Worm (Caenorhabditis elegans) whole organism, L4 larva: ENCODE measurements around the gene chd-3.

Experiments used
- mdt-29 ChIP-seq: fragments of 200-800 bp; sonication (Bioruptor generic); IDR thresholded peaks from 2 replicates; pipeline ENCODE4 v1.3.6; 2022; ENCODE audit warnings: missing genetic modification reagents, missing genetic modification characterization, missing compliant biosample characterization
- nhr-77 ChIP-seq: fragments of 150-350 bp; optimal IDR thresholded peaks from 2 replicates; lab custom pipeline; 2014; ENCODE audit warnings: missing biosample characterization, missing genetic modification characterization
- pha-4 ChIP-seq, 2 experiments: fragments of 150-350 bp in 1 of 2; fragments of 200-800 bp in 1 of 2; sonication (Bioruptor generic) in 1 of 2; IDR thresholded peaks in 1 of 2; optimal IDR thresholded peaks in 1 of 2; 2 replicates each; pipeline versions ENCODE4 v1.3.6 to Lab custom; 2014 to 2022; ENCODE audit warnings: missing genetic modification characterization in 2 of 2, missing genetic modification reagents in 2 of 2, missing biosample characterization in 1 of 2, missing compliant biosample characterization in 1 of 2
- unc-62 ChIP-seq, 3 experiments: fragments of 150-350 bp in 1 of 3; sonication (generic microtip); optimal IDR thresholded peaks in 2 of 3; peaks in 1 of 3; 1 replicate in 1 of 3; 2 replicates in 2 of 3; lab custom pipeline; 2014 to 2017; ENCODE audit warnings: missing biosample characterization in 3 of 3, missing genetic modification characterization in 3 of 3, missing genetic modification reagents in 3 of 3, missing genotype in 1 of 3

DNA sequence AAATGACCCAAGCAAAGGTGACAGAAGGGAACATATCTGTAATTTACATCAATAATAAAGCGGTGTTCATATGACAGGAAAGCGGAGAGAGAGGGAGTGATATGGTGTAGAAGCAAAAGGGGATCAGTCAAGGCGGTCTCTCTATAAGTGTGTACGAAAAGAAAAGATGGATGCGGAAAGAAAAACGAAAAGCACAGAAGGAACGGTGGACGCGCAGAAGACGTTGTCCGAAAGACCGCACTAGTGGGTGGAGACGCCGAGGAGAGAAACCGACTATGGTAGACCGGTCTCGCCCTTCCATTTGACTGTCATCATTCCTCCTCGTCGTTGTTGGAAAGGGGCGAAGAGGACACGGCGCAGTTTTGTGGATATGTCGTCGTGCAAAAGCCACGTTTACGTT is 9.4 kb downstream of the chd-3 start, which contains the start of gene C52G5.2:
- TF ChIP-seq nhr-77 (tag; lab: Kevin White, UChicago): no peak
- no peak for TF ChIP-seq unc-62 (GFP tag; optimal IDR thresholded peaks at IDR 0.05 in 1 of 2; lab: Kevin White, UChicago)
- no peak for TF ChIP-seq unc-62 (tag; optimal IDR thresholded peaks at IDR 0.05; lab: Kevin White, UChicago)
- TF ChIP-seq pha-4 (GFP tag; IDR thresholded peaks at IDR 0.05; lab: Robert Waterston, UW): no peak
- no peak for TF ChIP-seq pha-4 (tag; optimal IDR thresholded peaks at IDR 0.05; lab: Kevin White, UChicago)
- no peak for TF ChIP-seq mdt-29 (GFP tag; lab: Robert Waterston, UW)
